Worm (Caenorhabditis elegans) whole organism, L3 larva: Measurements from ENCODE around the gene T04B2.7.

Experiments
- ZK546.5 ChIP-seq: sonication (generic microtip); optimal IDR thresholded peaks from 2 replicates; lab custom pipeline; 2017; ENCODE audit warnings: missing biosample characterization, missing genetic modification characterization
- aly-2 ChIP-seq: fragments of 150-350 bp; optimal IDR thresholded peaks from 2 replicates; lab custom pipeline; 2014; ENCODE audit warnings: missing biosample characterization, missing genetic modification characterization
- ama-1 ChIP-seq: fragments of 150-350 bp; optimal IDR thresholded peaks from 2 replicates; lab custom pipeline; 2018
- ceh-16 ChIP-seq: sonication (generic microtip); optimal IDR thresholded peaks from 2 replicates; lab custom pipeline; 2017; ENCODE audit warnings: missing biosample characterization, missing genetic modification characterization
- ceh-28 ChIP-seq: fragments of 150-350 bp; optimal IDR thresholded peaks from 2 replicates; lab custom pipeline; 2014; ENCODE audit warnings: missing biosample characterization, missing genetic modification reagents, missing genetic modification characterization
- ceh-9 ChIP-seq: sonication (generic microtip); optimal IDR thresholded peaks from 2 replicates; lab custom pipeline; 2018; ENCODE audit warnings: missing biosample characterization, missing genetic modification characterization
- daf-12 ChIP-seq: fragments of 150-350 bp; optimal IDR thresholded peaks from 2 replicates; lab custom pipeline; 2014; ENCODE audit warnings: missing biosample characterization, missing genetic modification reagents, missing genetic modification characterization
- egl-27 ChIP-seq: sonication (generic microtip); optimal IDR thresholded peaks from 4 replicates; lab custom pipeline; 2017; ENCODE audit warnings: missing biosample characterization, missing genetic modification reagents, missing genetic modification characterization
- egl-5 ChIP-seq: fragments of 150-350 bp; optimal IDR thresholded peaks from 2 replicates; lab custom pipeline; 2017; ENCODE audit warnings: missing biosample characterization, missing genetic modification reagents, missing genetic modification characterization, inconsistent platforms
- elt-2 ChIP-seq: sonication (generic microtip); optimal IDR thresholded peaks from 2 replicates; lab custom pipeline; 2016; ENCODE audit warnings: missing genetic modification reagents, mild to moderate bottlenecking, missing genetic modification characterization, missing compliant biosample characterization
- elt-3 ChIP-seq, 3 experiments: fragments of 150-350 bp in 1 of 3; sonication (generic microtip) in 2 of 3; optimal IDR thresholded peaks; 2 replicates in 2 of 3; 4 replicates in 1 of 3; lab custom pipeline; 2014 to 2017; ENCODE audit warnings: missing biosample characterization in 3 of 3, missing genetic modification characterization in 3 of 3
- eor-1 ChIP-seq, 2 experiments: fragments of 150-350 bp; optimal IDR thresholded peaks; 2 replicates each; lab custom pipeline; 2014 to 2018; ENCODE audit warnings: missing biosample characterization in 2 of 2, missing genetic modification characterization in 2 of 2
- fkh-10 ChIP-seq: sonication (generic microtip); optimal IDR thresholded peaks from 2 replicates; lab custom pipeline; 2017; ENCODE audit warnings: missing biosample characterization, missing genetic modification reagents, missing genetic modification characterization
- fos-1 ChIP-seq: fragments of 150-350 bp; optimal IDR thresholded peaks from 2 replicates; lab custom pipeline; 2014; ENCODE audit warnings: missing biosample characterization, missing genetic modification characterization
- hmg-11 ChIP-seq: sonication (generic microtip); optimal IDR thresholded peaks from 2 replicates; lab custom pipeline; 2016; ENCODE audit warnings: missing genetic modification characterization, missing compliant biosample characterization
- jun-1 ChIP-seq: fragments of 150-350 bp; optimal IDR thresholded peaks from 2 replicates; lab custom pipeline; 2014; ENCODE audit warnings: missing biosample characterization, missing genetic modification reagents, missing genetic modification characterization
- lsy-12 ChIP-seq: sonication (generic microtip); optimal IDR thresholded peaks from 2 replicates; lab custom pipeline; 2016; ENCODE audit warnings: mild to moderate bottlenecking, missing genetic modification characterization, missing compliant biosample characterization
- mdl-1 ChIP-seq: fragments of 150-350 bp; optimal IDR thresholded peaks from 2 replicates; lab custom pipeline; 2014; ENCODE audit warnings: missing biosample characterization, missing genetic modification characterization
- nfya-1 ChIP-seq: sonication (generic microtip); optimal IDR thresholded peaks from 2 replicates; lab custom pipeline; 2017; ENCODE audit warnings: missing genetic modification characterization, mild to moderate bottlenecking, missing compliant biosample characterization, antibody characterized with exemption, moderate library complexity; ENCODE audit not compliant: insufficient read depth
- nhr-11 ChIP-seq: fragments of 150-350 bp; optimal IDR thresholded peaks from 2 replicates; lab custom pipeline; 2014; ENCODE audit warnings: missing biosample characterization, missing genetic modification characterization
- nhr-23 ChIP-seq: fragments of 150-350 bp; optimal IDR thresholded peaks from 2 replicates; lab custom pipeline; 2014; ENCODE audit warnings: missing biosample characterization, missing genetic modification reagents, missing genetic modification characterization
- nhr-237 ChIP-seq: fragments of 150-350 bp; optimal IDR thresholded peaks from 2 replicates; lab custom pipeline; 2014; ENCODE audit warnings: missing biosample characterization, missing genetic modification characterization
- nhr-25 ChIP-seq: sonication (generic microtip); optimal IDR thresholded peaks from 2 replicates; lab custom pipeline; 2017; ENCODE audit warnings: missing biosample characterization, missing genetic modification characterization
- nhr-28 ChIP-seq: fragments of 150-350 bp; optimal IDR thresholded peaks from 2 replicates; lab custom pipeline; 2014; ENCODE audit warnings: missing biosample characterization, missing genetic modification characterization
- nhr-67 ChIP-seq: fragments of 150-350 bp; optimal IDR thresholded peaks from 2 replicates; lab custom pipeline; 2014; ENCODE audit warnings: missing biosample characterization, missing genetic modification characterization
- nhr-76 ChIP-seq: fragments of 150-350 bp; sonication (generic microtip); optimal IDR thresholded peaks from 5 replicates; lab custom pipeline; 2014; ENCODE audit warnings: missing biosample characterization, missing genetic modification characterization
- nhr-77 ChIP-seq: fragments of 150-350 bp; optimal IDR thresholded peaks from 2 replicates; lab custom pipeline; 2014; ENCODE audit warnings: missing biosample characterization, missing genetic modification characterization
- pqm-1 ChIP-seq: fragments of 150-350 bp; optimal IDR thresholded peaks from 2 replicates; lab custom pipeline; 2017; ENCODE audit warnings: missing biosample characterization, missing genetic modification characterization, inconsistent platforms
- sea-2 ChIP-seq: fragments of 150-350 bp; sonication (generic microtip); optimal IDR thresholded peaks from 4 replicates; lab custom pipeline; 2014; ENCODE audit warnings: missing biosample characterization, missing genetic modification reagents, missing genetic modification characterization
- skn-1 ChIP-seq: fragments of 150-350 bp; optimal IDR thresholded peaks from 2 replicates; lab custom pipeline; 2014; ENCODE audit warnings: missing biosample characterization, missing genetic modification characterization
- tbx-2 ChIP-seq: sonication (generic microtip); optimal IDR thresholded peaks from 2 replicates; lab custom pipeline; 2016; ENCODE audit warnings: mild to moderate bottlenecking, missing genetic modification characterization, missing compliant biosample characterization
- zag-1 ChIP-seq: fragments of 150-350 bp; optimal IDR thresholded peaks from 2 replicates; lab custom pipeline; 2014; ENCODE audit warnings: missing biosample characterization, missing genetic modification characterization
- ztf-11 ChIP-seq: fragments of 150-350 bp; optimal IDR thresholded peaks from 2 replicates; lab custom pipeline; 2014; ENCODE audit warnings: missing biosample characterization, missing genetic modification characterization
- ztf-4 ChIP-seq: fragments of 150-350 bp; optimal IDR thresholded peaks from 2 replicates; lab custom pipeline; 2014; ENCODE audit warnings: missing biosample characterization, missing genetic modification characterization

The T04B2.7 gene

ce11 chrIV:10080816-10081215 lies 24.8 kb upstream of the T04B2.7 start, which contains the start of gene W01B6.6:
Gene W01B6.6 (plus strand): TSS chrIV:10081116.
- TF ChIP-seq fos-1 (tag; lab: Kevin White, UChicago) (no peak), ceh-16 (tag; lab: Kevin White, UChicago) (no peak), elt-3 (tag; optimal IDR thresholded peaks at IDR 0.05; lab: Kevin White, UChicago) (no peak), aly-2 (no peak), elt-2 (tag; lab: Kevin White, UChicago) (no peak), lsy-12 (tag; lab: Kevin White, UChicago) (no peak), ZK546.5 (tag; lab: Kevin White, UChicago) (no peak), pqm-1 (tag; lab: Kevin White, UChicago) (no peak), fkh-10 (GFP tag; lab: Kevin White, UChicago) (no peak), egl-27 (tag; lab: Kevin White, UChicago) (no peak), tbx-2 (tag; lab: Kevin White, UChicago) (no peak)

DNA sequence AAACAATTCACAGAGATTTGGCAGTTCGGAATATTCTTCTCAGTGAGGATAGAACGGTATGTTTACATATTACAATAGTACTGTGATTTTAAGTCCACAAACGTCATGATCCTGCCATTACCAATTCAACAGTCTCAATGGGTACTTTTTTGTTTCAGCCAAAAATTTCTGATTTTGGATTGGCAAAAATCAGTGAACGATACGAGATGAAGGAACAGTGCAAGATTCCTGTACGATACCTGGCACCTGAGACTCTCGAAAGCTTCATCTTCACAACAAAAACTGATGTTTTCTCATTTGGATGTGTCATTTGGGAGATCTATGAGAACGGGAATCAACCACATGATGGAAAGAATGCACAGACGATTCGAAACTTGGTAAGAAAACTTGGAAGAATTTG lies 22.0 kb upstream of the T04B2.7 start:
- TF ChIP-seq nhr-77 (tag; lab: Kevin White, UChicago) = no peak
- TF ChIP-seq nhr-28 (tag; lab: Kevin White, UChicago) = no peak
- no peak for TF ChIP-seq ceh-28 (tag; lab: Kevin White, UChicago)
- TF ChIP-seq nhr-237 (tag; lab: Kevin White, UChicago) = no peak
- no peak for TF ChIP-seq nhr-67 (tag; lab: Kevin White, UChicago)
- no peak for TF ChIP-seq eor-1 (tag; optimal IDR thresholded peaks at IDR 0.05; lab: Kevin White, UChicago)
- no peak for TF ChIP-seq nfya-1 (tag; lab: Kevin White, UChicago)
- no peak for TF ChIP-seq fos-1 (tag; lab: Kevin White, UChicago)
- no peak for TF ChIP-seq jun-1
- TF ChIP-seq ceh-9 (tag; lab: Kevin White, UChicago) = no peak
- TF ChIP-seq pqm-1 (tag; lab: Kevin White, UChicago) = no peak

DNA sequence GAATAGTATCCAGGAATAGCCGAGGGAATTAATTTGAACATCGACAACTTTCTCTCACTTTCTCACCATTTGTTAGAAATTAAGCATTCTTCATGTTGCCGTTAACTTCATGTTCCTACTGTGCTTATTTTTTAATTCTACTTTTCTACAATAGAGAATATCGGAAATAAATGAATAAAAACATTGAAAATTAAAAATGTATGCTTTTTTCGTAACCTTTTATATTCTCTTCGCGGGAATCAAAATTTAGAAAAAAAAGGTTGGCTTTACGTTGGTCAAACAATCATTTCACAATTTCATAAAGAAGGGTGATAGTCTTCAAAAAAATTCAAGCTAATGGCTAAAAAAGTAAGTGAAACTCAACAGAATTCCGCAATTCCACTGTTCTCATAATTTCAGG lies 19.9 kb upstream of the T04B2.7 start, which contains the start of gene W01B6.5:
Gene W01B6.5, plus strand, starts transcription at position 301 of the 400 bp plus-strand sequence.
- TF ChIP-seq pqm-1 (tag; lab: Kevin White, UChicago) = no peak
- TF ChIP-seq aly-2 = no peak
- no peak for TF ChIP-seq ceh-16 (tag; lab: Kevin White, UChicago)
- no peak for TF ChIP-seq nhr-67 (tag; lab: Kevin White, UChicago)
- TF ChIP-seq ceh-28 (tag; lab: Kevin White, UChicago) = no peak
- TF ChIP-seq ZK546.5 (tag; lab: Kevin White, UChicago) = no peak
- TF ChIP-seq fos-1 (tag; lab: Kevin White, UChicago) = no peak
- TF ChIP-seq eor-1 (tag; optimal IDR thresholded peaks at IDR 0.05; lab: Kevin White, UChicago) = no peak
- no peak for TF ChIP-seq nhr-23
- no peak for TF ChIP-seq skn-1 (tag; lab: Kevin White, UChicago)
- no peak for TF ChIP-seq zag-1 (tag; lab: Kevin White, UChicago)
- TF ChIP-seq ztf-4 (tag; lab: Kevin White, UChicago) = no peak
- TF ChIP-seq fkh-10 (GFP tag; lab: Kevin White, UChicago) = no peak
- TF ChIP-seq nhr-237 (tag; lab: Kevin White, UChicago) = no peak
- no peak for TF ChIP-seq daf-12 (tag; lab: Kevin White, UChicago)
- no peak for TF ChIP-seq tbx-2 (tag; lab: Kevin White, UChicago)
- no peak for TF ChIP-seq egl-5 (tag; lab: Kevin White, UChicago)

ce11 chrIV:10075034-10075510 lies 19.0 kb upstream of the T04B2.7 start, which contains the start of the genes ttbk-4 and W01B6.4:
Gene ttbk-4 (minus strand): TSS chrIV:10075134.
Gene W01B6.4 (plus strand): TSS chrIV:10075460.
- TF ChIP-seq egl-27 (tag; lab: Kevin White, UChicago) (no peak), mdl-1 (no peak), nhr-76 (no peak), ceh-16 (tag; lab: Kevin White, UChicago) (no peak), ceh-28 (tag; lab: Kevin White, UChicago) (no peak)

DNA sequence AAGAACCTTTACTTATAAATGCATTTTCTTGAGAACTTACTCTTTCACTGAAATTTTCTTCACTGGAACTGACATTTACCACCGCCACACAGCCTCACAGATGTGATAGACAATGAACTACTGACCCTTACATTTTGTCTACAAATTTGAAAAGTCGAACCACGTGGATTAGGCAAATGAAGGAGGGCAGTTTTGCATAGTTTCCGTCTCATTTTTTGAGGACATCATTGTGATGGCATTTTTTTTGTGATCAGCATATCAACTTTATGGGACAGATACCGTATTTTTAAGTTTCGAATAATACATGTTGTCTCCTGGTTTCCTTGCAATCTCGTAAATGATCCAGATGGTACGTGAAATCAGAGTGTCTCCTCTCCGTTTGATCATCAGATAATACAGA lies 16.5 kb upstream of the T04B2.7 start, which contains the start of gene W01B6.3:
Gene W01B6.3, minus strand, starts transcription at position 101 of the 400 bp plus-strand sequence.
- no peak for TF ChIP-seq nhr-11
- no peak for TF ChIP-seq tbx-2 (tag; lab: Kevin White, UChicago)
- no peak for TF ChIP-seq daf-12 (tag; lab: Kevin White, UChicago)
- TF ChIP-seq skn-1 (tag; lab: Kevin White, UChicago) = no peak
- no peak for TF ChIP-seq ztf-11
- TF ChIP-seq nhr-77 (tag; lab: Kevin White, UChicago) = no peak
- TF ChIP-seq nhr-25 = no peak
- TF ChIP-seq hmg-11 (tag; lab: Kevin White, UChicago) = no peak
- TF ChIP-seq fos-1 (tag; lab: Kevin White, UChicago) = no peak
- TF ChIP-seq nhr-76 = no peak
- no peak for TF ChIP-seq sea-2 (GFP tag; lab: Kevin White, UChicago)
- no peak for TF ChIP-seq nfya-1 (tag; lab: Kevin White, UChicago)
- TF ChIP-seq elt-3 (tag; optimal IDR thresholded peaks at IDR 0.05; lab: Kevin White, UChicago) = no peak
- TF ChIP-seq elt-2 (tag; lab: Kevin White, UChicago) = no peak
- no peak for TF ChIP-seq nhr-23
- TF ChIP-seq ZK546.5 (tag; lab: Kevin White, UChicago) = no peak
- TF ChIP-seq ama-1 (lab: Kevin White, UChicago) = no peak
